Worm (Caenorhabditis elegans) whole organism, mixed stage, embryonic: ENCODE results near the gene pmp-4.

ENCODE experiments used
- M03D4.4 ChIP-seq: sonication (generic microtip); optimal IDR thresholded peaks from 2 replicates; lab custom pipeline; 2017; ENCODE audit warnings: mild to moderate bottlenecking, missing genetic modification characterization, missing compliant biosample characterization
- bed-3 ChIP-seq: fragments of 200-800 bp; sonication (Bioruptor generic); optimal IDR thresholded peaks from 3 replicates; lab custom pipeline; 2018; ENCODE audit warnings: mild to moderate bottlenecking, missing genetic modification characterization, moderate library complexity, missing compliant biosample characterization
- blmp-1 ChIP-seq: fragments of 150-350 bp; optimal IDR thresholded peaks from 2 replicates; lab custom pipeline; 2014; ENCODE audit warnings: missing biosample characterization, missing genetic modification characterization
- ceh-43 ChIP-seq: fragments of 200-800 bp; sonication (Bioruptor generic); optimal IDR thresholded peaks from 2 replicates; lab custom pipeline; 2018; ENCODE audit warnings: mild to moderate bottlenecking, missing genetic modification characterization, moderate library complexity, missing compliant biosample characterization
- ces-1 ChIP-seq: fragments of 150-350 bp; optimal IDR thresholded peaks from 2 replicates; lab custom pipeline; 2014; ENCODE audit warnings: missing biosample characterization, missing genetic modification reagents, missing genetic modification characterization
- cnd-1 ChIP-seq: fragments of 200-800 bp; sonication (Bioruptor generic); optimal IDR thresholded peaks from 2 replicates; lab custom pipeline; 2018; ENCODE audit warnings: mild to moderate bottlenecking, missing genetic modification characterization, missing compliant biosample characterization
- drap-1 ChIP-seq: fragments of 200-800 bp; sonication (Bioruptor generic); optimal IDR thresholded peaks from 3 replicates; lab custom pipeline; 2018; ENCODE audit warnings: mild to moderate bottlenecking, missing genetic modification characterization, missing compliant biosample characterization
- flh-1 ChIP-seq: fragments of 200-800 bp; sonication (Bioruptor generic); optimal IDR thresholded peaks from 2 replicates; lab custom pipeline; 2018; ENCODE audit warnings: mild to moderate bottlenecking, missing genetic modification characterization, moderate library complexity, missing compliant biosample characterization
- hlh-1 ChIP-seq: fragments of 150-350 bp; optimal IDR thresholded peaks from 2 replicates; lab custom pipeline; 2014; ENCODE audit warnings: missing biosample characterization, missing genetic modification reagents, missing genetic modification characterization
- lin-13 ChIP-seq: fragments of 150-350 bp; optimal IDR thresholded peaks from 2 replicates; lab custom pipeline; 2014; ENCODE audit warnings: missing biosample characterization, missing genetic modification characterization
- lin-32 ChIP-seq: fragments of 200-800 bp; sonication (Bioruptor generic); optimal IDR thresholded peaks from 2 replicates; lab custom pipeline; 2018; ENCODE audit warnings: mild to moderate bottlenecking, missing genetic modification characterization, missing compliant biosample characterization
- mab-5 ChIP-seq: fragments of 150-350 bp; optimal IDR thresholded peaks from 2 replicates; lab custom pipeline; 2014; ENCODE audit warnings: missing biosample characterization, missing genetic modification characterization
- mep-1 ChIP-seq: fragments of 150-350 bp; optimal IDR thresholded peaks from 2 replicates; lab custom pipeline; 2017; ENCODE audit warnings: missing biosample characterization, missing genetic modification reagents, missing genetic modification characterization, inconsistent platforms
- nhr-12 ChIP-seq: fragments of 150-350 bp; optimal IDR thresholded peaks from 2 replicates; lab custom pipeline; 2014; ENCODE audit warnings: missing biosample characterization, missing genetic modification characterization
- nhr-2 ChIP-seq: fragments of 150-350 bp; optimal IDR thresholded peaks from 2 replicates; lab custom pipeline; 2014; ENCODE audit warnings: missing biosample characterization, missing genetic modification characterization
- nhr-237 ChIP-seq: fragments of 150-350 bp; optimal IDR thresholded peaks from 2 replicates; lab custom pipeline; 2014; ENCODE audit warnings: missing biosample characterization, missing genetic modification characterization
- nhr-28 ChIP-seq: fragments of 150-350 bp; optimal IDR thresholded peaks from 2 replicates; lab custom pipeline; 2014; ENCODE audit warnings: missing biosample characterization, missing genetic modification characterization
- nhr-76 ChIP-seq: sonication (generic microtip); optimal IDR thresholded peaks from 2 replicates; lab custom pipeline; 2017; ENCODE audit warnings: missing biosample characterization, missing genetic modification characterization
- pha-4 ChIP-seq: fragments of 150-350 bp; optimal IDR thresholded peaks from 2 replicates; lab custom pipeline; 2018; ENCODE audit warnings: missing biosample characterization, missing genetic modification reagents, missing genetic modification characterization
- sem-2 ChIP-seq: fragments of 200-800 bp; sonication (Bioruptor generic); optimal IDR thresholded peaks from 2 replicates; lab custom pipeline; 2018; ENCODE audit warnings: mild to moderate bottlenecking, missing genetic modification characterization, missing compliant biosample characterization
- snpc-4 ChIP-seq: fragments of 150-350 bp; optimal IDR thresholded peaks from 2 replicates; lab custom pipeline; 2014; ENCODE audit warnings: missing biosample characterization, missing genetic modification characterization
- sptf-1 ChIP-seq: sonication (generic microtip); optimal IDR thresholded peaks from 2 replicates; lab custom pipeline; 2017; ENCODE audit warnings: mild to moderate bottlenecking, missing genetic modification characterization, moderate library complexity, missing compliant biosample characterization
- unc-120 ChIP-seq: sonication (generic microtip); optimal IDR thresholded peaks from 2 replicates; lab custom pipeline; 2017; ENCODE audit warnings: missing genetic modification characterization, missing compliant biosample characterization; ENCODE audit not compliant: poor library complexity, severe bottlenecking
- unc-62 ChIP-seq: fragments of 150-350 bp; optimal IDR thresholded peaks from 2 replicates; lab custom pipeline; 2014; ENCODE audit warnings: missing biosample characterization, missing genetic modification reagents, missing genetic modification characterization
- zip-8 ChIP-seq: fragments of 150-350 bp; optimal IDR thresholded peaks from 2 replicates; lab custom pipeline; 2014; ENCODE audit warnings: missing biosample characterization, missing genetic modification characterization
- ztf-11 ChIP-seq: fragments of 150-350 bp; optimal IDR thresholded peaks from 2 replicates; lab custom pipeline; 2014; ENCODE audit warnings: missing biosample characterization, missing genetic modification characterization

Gene pmp-4

DNA sequence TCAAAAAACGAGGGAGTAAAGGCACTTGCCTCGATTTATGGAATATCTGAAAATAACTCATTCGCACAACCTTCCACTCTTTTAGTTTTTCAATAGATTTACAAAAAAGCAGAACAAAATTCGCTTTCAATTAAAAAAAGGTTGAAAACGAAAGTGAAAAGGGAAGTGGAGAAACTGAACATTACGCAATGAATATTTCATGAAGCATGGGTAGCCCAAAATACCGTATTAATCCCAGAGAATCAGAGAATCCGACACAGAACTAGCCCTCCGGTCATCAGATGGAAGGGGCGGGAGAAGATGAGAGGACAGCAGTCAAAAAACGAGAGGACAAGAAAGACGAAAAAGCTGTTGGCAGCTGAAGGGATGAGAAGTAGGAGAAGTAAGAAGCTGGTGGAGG lies 34.0 kb downstream of the pmp-4 start, which contains the start of gene C30H6.5:
TSS of gene C30H6.5 (plus strand) at position 301 of the 400 bp plus-strand sequence.
- TF ChIP-seq mep-1 (tag; lab: Kevin White, UChicago) (no peak), zip-8 (peak; percentile 7), snpc-4 (no peak), pha-4 (tag; lab: Kevin White, UChicago) (no peak), hlh-1 (tag; lab: Kevin White, UChicago) (no peak), flh-1 (GFP tag; lab: Kevin White, UChicago) (no peak), sem-2 (GFP tag; lab: Kevin White, UChicago) (no peak)

DNA sequence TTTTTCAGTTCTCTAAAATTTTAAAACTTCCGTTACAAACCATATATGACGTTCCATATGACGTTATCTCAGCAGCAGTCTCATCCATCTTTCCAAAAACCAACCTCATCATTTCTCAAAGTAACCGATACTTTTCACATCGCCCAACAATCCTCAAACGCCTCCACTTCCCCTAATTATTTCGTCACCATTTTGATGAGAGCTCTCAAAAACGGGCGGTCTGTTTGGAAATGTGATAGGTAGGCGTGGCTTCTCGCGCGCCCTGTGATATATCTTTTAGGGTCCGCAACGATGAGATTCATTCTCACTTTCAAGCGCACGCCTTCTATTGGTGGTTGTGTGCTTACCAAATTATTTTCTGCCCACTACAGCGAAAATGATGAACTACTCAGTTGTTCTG lies 37.1 kb downstream of the pmp-4 start, which contains the start of gene trh-1:
TSS of gene trh-1 (plus strand) at position 301 of the 400 bp plus-strand sequence.
- TF ChIP-seq zip-8 (no peak), nhr-237 (tag; lab: Kevin White, UChicago) (no peak), M03D4.4 (tag; lab: Kevin White, UChicago) (no peak), ztf-11 (tag; lab: Kevin White, UChicago) (no peak), cnd-1 (tag; lab: Kevin White, UChicago) (no peak), flh-1 (GFP tag; lab: Kevin White, UChicago) (no peak), nhr-76 (tag; lab: Kevin White, UChicago) (no peak), drap-1 (GFP tag; lab: Kevin White, UChicago) (no peak), unc-62 (GFP tag; lab: Kevin White, UChicago) (no peak), lin-13 (tag; lab: Kevin White, UChicago) (no peak), unc-120 (tag; lab: Kevin White, UChicago) (no peak)

DNA sequence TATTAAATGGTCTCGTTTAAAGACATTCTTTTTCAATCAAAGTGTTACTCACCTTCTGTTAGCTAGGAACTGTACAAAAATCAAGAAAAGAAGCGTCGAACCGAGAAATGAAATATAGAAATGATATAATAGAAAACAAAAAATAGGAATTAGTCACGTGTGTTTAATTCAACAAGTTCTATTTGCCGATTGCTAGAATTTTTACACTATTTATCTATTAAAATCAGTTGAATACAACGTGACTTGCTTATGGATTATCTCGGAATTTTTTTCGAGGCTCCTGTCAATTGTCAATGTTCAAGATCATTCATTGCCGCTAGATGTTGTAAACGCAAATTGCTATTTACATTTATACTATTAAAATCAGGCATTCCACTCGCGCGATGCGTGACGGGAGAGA lies 38.1 kb downstream of the pmp-4 start, which contains the start of gene zipt-17:
TSS of gene zipt-17 (minus strand) at position 101 of the 400 bp plus-strand sequence.
- TF ChIP-seq ceh-43 (GFP tag; lab: Kevin White, UChicago) (no peak), bed-3 (GFP tag; lab: Kevin White, UChicago) (no peak), nhr-2 (no peak), pha-4 (tag; lab: Kevin White, UChicago) (no peak), blmp-1 (tag; lab: Kevin White, UChicago) (no peak), sem-2 (GFP tag; lab: Kevin White, UChicago) (no peak), drap-1 (GFP tag; lab: Kevin White, UChicago) (no peak), sptf-1 (tag; lab: Kevin White, UChicago) (no peak), mab-5 (tag; lab: Kevin White, UChicago) (no peak), lin-32 (no peak)

DNA sequence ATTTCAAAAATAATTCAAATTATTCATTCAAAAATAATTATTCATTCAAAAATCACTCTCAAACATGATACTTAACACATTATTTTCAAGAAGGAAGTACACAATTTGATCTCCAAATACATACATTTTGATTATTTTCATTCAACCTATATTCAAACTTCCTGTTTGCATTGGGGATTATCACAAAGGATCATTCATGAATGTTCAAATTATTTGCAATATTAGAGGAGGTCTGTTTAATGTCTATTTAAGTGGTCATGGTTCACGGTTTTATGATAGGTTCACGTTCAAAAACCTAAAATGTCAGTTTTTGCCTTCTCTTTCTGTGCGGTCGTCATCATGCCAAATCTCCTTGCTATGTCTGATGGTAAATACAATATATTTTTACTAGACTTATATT lies 44.3 kb downstream of the pmp-4 start, which contains the start of gene clec-202:
TSS of gene clec-202 (plus strand) at position 301 of the 400 bp plus-strand sequence.
- TF ChIP-seq unc-120 (tag; lab: Kevin White, UChicago), result no peak
- no peak for TF ChIP-seq zip-8
- no peak for TF ChIP-seq nhr-12 (tag; lab: Kevin White, UChicago)
- TF ChIP-seq nhr-28 (tag; lab: Kevin White, UChicago), result no peak
- no peak for TF ChIP-seq nhr-2
- no peak for TF ChIP-seq ces-1 (GFP tag; lab: Kevin White, UChicago)
